Fruit fly (Drosophila melanogaster) whole organism, embryonic: Measurements from ENCODE around the gene GstD10.

Experiments used
- Atf6 ChIP-seq: fragments of 200-800 bp; sonication (Bioruptor generic); IDR thresholded peaks from 2 replicates; pipeline ENCODE4 v1.3.6; 2022; ENCODE audit warnings: missing biosample characterization, missing genetic modification characterization
- CG10274 ChIP-seq: fragments of 200-800 bp; sonication (Bioruptor generic); optimal IDR thresholded peaks from 3 replicates; lab custom pipeline; 2017; ENCODE audit warnings: missing biosample characterization, mild to moderate bottlenecking, missing genetic modification characterization
- CG10431 ChIP-seq: fragments of 200-800 bp; sonication (Bioruptor generic); optimal IDR thresholded peaks from 3 replicates; lab custom pipeline; 2018; ENCODE audit warnings: missing biosample characterization, mild to moderate bottlenecking, missing genetic modification characterization
- CG10565 ChIP-seq: fragments of 200-800 bp; sonication (Bioruptor generic); optimal IDR thresholded peaks from 3 replicates; lab custom pipeline; 2016; ENCODE audit warnings: missing biosample characterization, mild to moderate bottlenecking, missing genetic modification characterization
- CG10654 ChIP-seq: fragments of 200-800 bp; sonication (Bioruptor generic); optimal IDR thresholded peaks from 2 replicates; lab custom pipeline; 2016; ENCODE audit warnings: missing biosample characterization, missing genetic modification characterization
- CG12744 ChIP-seq: fragments of 200-800 bp; sonication (Bioruptor generic); optimal IDR thresholded peaks from 2 replicates; lab custom pipeline; 2016; ENCODE audit warnings: missing biosample characterization, missing genetic modification characterization
- CG15073 ChIP-seq: fragments of 200-800 bp; sonication (Bioruptor generic); optimal IDR thresholded peaks from 2 replicates; lab custom pipeline; 2016; ENCODE audit warnings: missing biosample characterization, missing genetic modification characterization
- CG15479 ChIP-seq: fragments of 200-800 bp; sonication (Bioruptor generic); optimal IDR thresholded peaks from 3 replicates; lab custom pipeline; 2019; ENCODE audit warnings: missing biosample characterization, mild to moderate bottlenecking, missing genetic modification characterization, moderate library complexity
- CG15514 ChIP-seq: fragments of 200-800 bp; sonication (Bioruptor generic); optimal IDR thresholded peaks from 3 replicates; lab custom pipeline; 2017; ENCODE audit warnings: missing biosample characterization, missing genetic modification characterization, mild to moderate bottlenecking, moderate library complexity, missing genetic modification reagents
- CG18262 ChIP-seq: fragments of 200-800 bp; optimal IDR thresholded peaks from 3 replicates; lab custom pipeline; 2019; ENCODE audit warnings: missing biosample characterization, mild to moderate bottlenecking, missing genetic modification characterization, moderate library complexity
- CG3163 ChIP-seq: fragments of 200-800 bp; sonication (Bioruptor generic); optimal IDR thresholded peaks from 3 replicates; lab custom pipeline; 2016; ENCODE audit warnings: missing biosample characterization, missing genetic modification characterization
- CG3281 ChIP-seq: fragments of 200-800 bp; sonication (Bioruptor generic); optimal IDR thresholded peaks from 3 replicates; lab custom pipeline; 2017; ENCODE audit warnings: missing biosample characterization, mild to moderate bottlenecking, missing genetic modification characterization
- CG33557 ChIP-seq: fragments of 200-800 bp; sonication (Bioruptor generic); optimal IDR thresholded peaks from 2 replicates; lab custom pipeline; 2019; ENCODE audit warnings: missing biosample characterization, mild to moderate bottlenecking, missing genetic modification characterization, moderate library complexity
- CG4360 ChIP-seq: fragments of 200-800 bp; sonication (Bioruptor generic); IDR thresholded peaks from 2 replicates; pipeline ENCODE4 v1.3.6; 2022; ENCODE audit warnings: missing biosample characterization, missing genetic modification characterization
- CG5245 ChIP-seq: fragments of 200-800 bp; sonication (Bioruptor generic); optimal IDR thresholded peaks from 3 replicates; lab custom pipeline; 2016; ENCODE audit warnings: missing biosample characterization, missing genetic modification characterization
- CG6813 ChIP-seq: fragments of 200-800 bp; sonication (Bioruptor generic); optimal IDR thresholded peaks from 2 replicates; lab custom pipeline; 2017; ENCODE audit warnings: missing biosample characterization, missing genetic modification characterization, mild to moderate bottlenecking, moderate library complexity, missing genetic modification reagents
- CG8765 ChIP-seq: fragments of 200-800 bp; sonication (Bioruptor generic); IDR thresholded peaks from 2 replicates; pipeline ENCODE4 v1.3.6; 2022; ENCODE audit warnings: missing biosample characterization, missing genetic modification characterization
- CG8924 ChIP-seq: fragments of 200-800 bp; optimal IDR thresholded peaks from 3 replicates; lab custom pipeline; 2019; ENCODE audit warnings: missing biosample characterization, mild to moderate bottlenecking, missing genetic modification characterization, moderate library complexity
- CG8944 ChIP-seq: fragments of 200-800 bp; sonication (Bioruptor generic); optimal IDR thresholded peaks from 3 replicates; lab custom pipeline; 2016; ENCODE audit warnings: missing biosample characterization, missing genetic modification characterization
- CG9609 ChIP-seq: fragments of 200-800 bp; sonication (Bioruptor generic); optimal IDR thresholded peaks from 3 replicates; lab custom pipeline; 2016; ENCODE audit warnings: missing biosample characterization, missing genetic modification characterization
- Dbx ChIP-seq: fragments of 200-800 bp; sonication (Bioruptor generic); IDR thresholded peaks from 3 replicates; pipeline ENCODE4 v1.3.6; 2022; ENCODE audit warnings: missing biosample characterization, missing genetic modification characterization
- Dll ChIP-seq: fragments of 200-800 bp; sonication (Bioruptor generic); IDR thresholded peaks from 4 replicates; pipeline ENCODE4 v1.3.6; 2022; ENCODE audit warnings: missing biosample characterization, missing genetic modification characterization; ENCODE audit not compliant: partially characterized antibody
- H2.0 ChIP-seq: fragments of 200-800 bp; sonication (Bioruptor generic); IDR thresholded peaks from 2 replicates; pipeline ENCODE4 v1.3.6; 2022; ENCODE audit warnings: missing biosample characterization, missing genetic modification characterization
- HHEX ChIP-seq: fragments of 200-800 bp; sonication (Bioruptor generic); optimal IDR thresholded peaks from 3 replicates; lab custom pipeline; 2017; ENCODE audit warnings: missing biosample characterization, mild to moderate bottlenecking, missing genetic modification characterization, missing genetic modification reagents
- Hr51 ChIP-seq, 2 experiments: fragments of 200-800 bp; sonication (Bioruptor generic); optimal IDR thresholded peaks; 2 replicates in 1 of 2; 3 replicates in 1 of 2; lab custom pipeline; 2016 to 2018; ENCODE audit warnings: missing biosample characterization in 2 of 2, missing genetic modification characterization in 2 of 2, mild to moderate bottlenecking in 1 of 2, moderate library complexity in 1 of 2
- MTF-1 ChIP-seq: fragments of 200-800 bp; sonication (Bioruptor generic); optimal IDR thresholded peaks from 2 replicates; lab custom pipeline; 2018; ENCODE audit warnings: missing biosample characterization, mild to moderate bottlenecking, missing genetic modification characterization, borderline replicate concordance
- NC2α ChIP-seq: fragments of 200-800 bp; sonication (Bioruptor generic); optimal IDR thresholded peaks from 2 replicates; lab custom pipeline; 2016; ENCODE audit warnings: missing biosample characterization, missing genetic modification characterization
- Nf-YA ChIP-seq: fragments of 200-800 bp; sonication (Bioruptor generic); IDR thresholded peaks from 2 replicates; pipeline ENCODE4 v1.3.6; 2022; ENCODE audit warnings: missing biosample characterization, missing genetic modification characterization
- PHDP ChIP-seq: fragments of 200-800 bp; sonication (Bioruptor generic); optimal IDR thresholded peaks from 3 replicates; lab custom pipeline; 2018; ENCODE audit warnings: missing biosample characterization, mild to moderate bottlenecking, missing genetic modification characterization, moderate library complexity
- Six4 ChIP-seq: fragments of 200-800 bp; sonication (Bioruptor generic); optimal IDR thresholded peaks from 2 replicates; lab custom pipeline; 2016; ENCODE audit warnings: missing biosample characterization, missing genetic modification characterization
- Sry-β ChIP-seq: fragments of 200-800 bp; sonication (Bioruptor generic); optimal IDR thresholded peaks from 2 replicates; lab custom pipeline; 2018; ENCODE audit warnings: missing biosample characterization, mild to moderate bottlenecking, missing genetic modification characterization, moderate library complexity
- Vsx1 ChIP-seq: fragments of 200-800 bp; sonication (Bioruptor generic); optimal IDR thresholded peaks from 2 replicates; lab custom pipeline; 2017; ENCODE audit warnings: missing biosample characterization, mild to moderate bottlenecking, missing genetic modification characterization, missing genetic modification reagents
- dm ChIP-seq: fragments of 200-800 bp; sonication (Bioruptor generic); optimal IDR thresholded peaks from 3 replicates; lab custom pipeline; 2016; ENCODE audit warnings: missing biosample characterization, missing genetic modification characterization
- fd102C ChIP-seq: fragments of 200-800 bp; sonication (Bioruptor generic); optimal IDR thresholded peaks from 2 replicates; lab custom pipeline; 2018; ENCODE audit warnings: missing biosample characterization, mild to moderate bottlenecking, missing genetic modification characterization, moderate library complexity
- fru ChIP-seq: fragments of >200 bp; optimal IDR thresholded peaks from 2 replicates; lab custom pipeline; 2017
- gcm ChIP-seq: fragments of 200-800 bp; sonication (Bioruptor generic); optimal IDR thresholded peaks from 2 replicates; lab custom pipeline; 2019; ENCODE audit warnings: missing biosample characterization, mild to moderate bottlenecking, missing genetic modification characterization, moderate library complexity
- h ChIP-seq: fragments of >200 bp; optimal IDR thresholded peaks from 2 replicates; lab custom pipeline; 2017
- hbn ChIP-seq: fragments of 200-800 bp; sonication (Bioruptor generic); IDR thresholded peaks from 2 replicates; pipeline ENCODE4 v1.3.6; 2022; ENCODE audit warnings: missing biosample characterization, missing genetic modification characterization; ENCODE audit not compliant: partially characterized antibody
- kah ChIP-seq: fragments of 200-800 bp; sonication (Bioruptor generic); optimal IDR thresholded peaks from 2 replicates; lab custom pipeline; 2018; ENCODE audit warnings: missing biosample characterization, mild to moderate bottlenecking, missing genetic modification characterization
- lilli ChIP-seq: fragments of 200-800 bp; sonication (Bioruptor generic); optimal IDR thresholded peaks from 3 replicates; lab custom pipeline; 2016; ENCODE audit warnings: missing biosample characterization, missing genetic modification characterization
- lmd ChIP-seq: fragments of 200-800 bp; sonication (Bioruptor generic); IDR thresholded peaks from 2 replicates; pipeline ENCODE4 v1.3.6; 2022; ENCODE audit warnings: missing biosample characterization, missing genetic modification characterization
- phol ChIP-seq: fragments of 200-800 bp; sonication (Bioruptor generic); optimal IDR thresholded peaks from 3 replicates; lab custom pipeline; 2018; ENCODE audit warnings: missing biosample characterization, mild to moderate bottlenecking, missing genetic modification characterization, moderate library complexity
- salm ChIP-seq: fragments of 200-800 bp; sonication (Bioruptor generic); optimal IDR thresholded peaks from 2 replicates; lab custom pipeline; 2018; ENCODE audit warnings: missing biosample characterization, mild to moderate bottlenecking, missing genetic modification characterization
- sc ChIP-seq, 3 experiments: fragments of >200 bp in 2 of 3; fragments of 200-800 bp in 1 of 3; sonication (Bioruptor generic) in 1 of 3; optimal IDR thresholded peaks; 2 replicates in 2 of 3; 3 replicates in 1 of 3; lab custom pipeline; 2017; ENCODE audit warnings: mild to moderate bottlenecking in 1 of 3, missing biosample characterization in 1 of 3, missing genetic modification characterization in 1 of 3, missing genetic modification reagents in 1 of 3
- sens-2 ChIP-seq: fragments of 200-800 bp; sonication (Bioruptor generic); IDR thresholded peaks from 2 replicates; pipeline ENCODE4 v1.3.6; 2022; ENCODE audit warnings: missing biosample characterization, missing genetic modification characterization
- twi ChIP-seq: fragments of 200-800 bp; optimal IDR thresholded peaks from 2 replicates; lab custom pipeline; 2019; ENCODE audit warnings: missing biosample characterization, mild to moderate bottlenecking, missing genetic modification characterization, moderate library complexity
- vvl ChIP-seq: fragments of 200-800 bp; sonication (Bioruptor generic); IDR thresholded peaks from 2 replicates; pipeline ENCODE4 v1.3.6; 2022; ENCODE audit warnings: missing biosample characterization, missing genetic modification characterization
- zf30C ChIP-seq: fragments of 200-800 bp; sonication (Bioruptor generic); optimal IDR thresholded peaks from 3 replicates; lab custom pipeline; 2018; ENCODE audit warnings: missing biosample characterization, mild to moderate bottlenecking, missing genetic modification characterization

The GstD10 gene

DNA sequence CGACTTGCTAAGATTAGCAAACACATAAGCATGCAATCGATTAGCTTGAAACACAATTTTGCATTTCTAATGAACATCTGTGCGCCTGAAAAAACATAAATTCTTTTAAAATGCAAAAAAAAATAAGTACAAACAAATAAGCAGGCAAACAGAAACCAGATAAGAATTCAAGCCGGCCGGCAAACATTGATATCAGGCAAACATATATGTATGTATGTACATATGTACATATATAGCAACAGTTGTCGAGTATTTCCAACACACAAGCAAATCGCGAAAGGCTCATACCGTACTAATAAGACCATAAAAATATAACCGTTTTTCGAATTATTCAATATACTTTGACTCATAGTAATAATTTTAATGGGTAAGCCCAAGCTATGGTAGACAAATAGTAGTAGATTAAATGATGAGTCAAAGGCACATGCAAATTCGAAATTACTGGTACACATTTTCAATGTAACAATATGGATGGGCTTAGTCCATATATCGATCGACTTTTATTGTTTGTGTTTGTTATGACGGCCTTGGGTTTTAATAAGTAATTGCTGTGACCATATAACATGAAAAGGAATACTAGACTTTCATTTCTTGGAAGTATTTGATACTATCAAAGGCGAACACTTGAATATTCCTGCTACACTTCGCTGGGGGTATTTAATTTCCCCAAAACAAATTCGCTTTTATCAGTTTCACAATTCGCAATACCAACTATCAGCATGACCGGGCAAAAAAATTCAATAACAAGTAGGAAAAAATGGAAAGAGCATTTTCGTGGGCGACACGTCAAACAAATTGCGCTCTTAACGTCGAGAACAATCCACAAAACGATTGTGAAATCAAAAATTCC lies 4.5 kb upstream of the GstD10 start (continued):
- no peak for TF ChIP-seq CG10431 (GFP tag; lab: Kevin White, UChicago)
- TF ChIP-seq CG5245 (GFP tag; lab: Kevin White, UChicago): no peak
- peak; percentile 62 for TF ChIP-seq MTF-1
- TF ChIP-seq sens-2 (GFP tag; lab: Robert Waterston, UW): no peak
- TF ChIP-seq CG12744 (GFP tag; lab: Kevin White, UChicago): no peak
- no peak for TF ChIP-seq zf30C (GFP tag; lab: Kevin White, UChicago)
- TF ChIP-seq dm (GFP tag; lab: Kevin White, UChicago): no peak
- TF ChIP-seq H2.0: no peak
- TF ChIP-seq CG18262 (tag; lab: Kevin White, UChicago): no peak
- no peak for TF ChIP-seq CG15073
- no peak for TF ChIP-seq vvl (GFP tag; lab: Robert Waterston, UW)
- peak; percentile 2 for TF ChIP-seq CG3281 (GFP tag; lab: Kevin White, UChicago)
- no peak for TF ChIP-seq twi (tag; lab: Kevin White, UChicago)
- TF ChIP-seq PHDP: no peak
- no peak for TF ChIP-seq sc (optimal IDR thresholded peaks at IDR 0.05; lab: Kevin White, UChicago)
- TF ChIP-seq sc (GFP tag; optimal IDR thresholded peaks at IDR 0.05; lab: Kevin White, UChicago): no peak
- TF ChIP-seq Hr51 (GFP tag; optimal IDR thresholded peaks at IDR 0.05; lab: Kevin White, UChicago): no peak
- TF ChIP-seq CG10654: no peak
- TF ChIP-seq CG8765 (GFP tag; lab: Robert Waterston, UW): no peak
- no peak for TF ChIP-seq Sry-β
- TF ChIP-seq CG4360 (GFP tag; lab: Robert Waterston, UW): no peak
- peak; percentile 47 for TF ChIP-seq CG6813 (GFP tag; lab: Kevin White, UChicago)
- TF ChIP-seq salm (tag; lab: Kevin White, UChicago): no peak
- TF ChIP-seq gcm: no peak
- no peak for TF ChIP-seq CG10274 (GFP tag; lab: Kevin White, UChicago)
- TF ChIP-seq CG15514 (GFP tag; lab: Kevin White, UChicago): no peak

DNA sequence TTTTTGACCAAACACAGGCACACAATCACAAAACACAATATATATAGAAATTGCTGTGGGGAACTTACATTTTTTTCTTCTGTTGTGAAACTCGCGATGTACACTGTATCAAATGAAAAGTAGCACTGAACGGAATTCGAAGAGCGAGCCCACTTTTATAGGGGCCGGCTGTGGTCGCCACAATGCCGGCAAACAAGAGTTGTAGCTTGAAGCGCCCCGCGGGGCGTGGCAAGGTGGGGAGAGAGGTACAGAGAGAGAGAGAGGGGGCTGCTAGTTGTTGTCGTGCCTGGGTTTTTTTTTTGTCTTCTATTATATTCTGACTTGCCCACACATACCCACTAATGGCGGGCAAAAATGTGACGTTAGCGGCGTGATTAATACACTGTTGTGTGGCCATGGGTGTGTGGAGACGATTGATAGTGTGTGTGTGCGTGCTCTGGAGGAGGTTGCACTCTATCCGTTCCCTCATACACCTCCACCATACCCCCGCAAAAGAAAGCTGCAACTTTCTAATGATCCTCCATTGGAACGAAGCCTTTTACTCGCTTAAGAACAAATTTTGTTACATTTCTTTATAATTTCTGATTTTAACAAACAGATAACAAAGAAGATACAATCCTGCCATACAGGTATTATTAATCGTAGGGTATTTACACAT lies 3.7 kb upstream of the GstD10 start, which contains the start of gene GstD1:
Gene GstD1, minus strand, starts transcription at position 134 of the 658 bp plus-strand sequence.
- TF ChIP-seq Vsx1 (no peak), NC2α (GFP tag; lab: Kevin White, UChicago) (peak; percentile 50), CG33557 (no peak), CG8924 (tag; lab: Kevin White, UChicago) (peak; percentile 46), phol (tag; lab: Kevin White, UChicago) (peak; percentile 28), CG15479 (GFP tag; lab: Kevin White, UChicago) (no peak), Atf6 (GFP tag; lab: Robert Waterston, UW) (peak; percentile 43; the same call in 1 of the 2 replicates), fd102C (no peak), kah (GFP tag; lab: Kevin White, UChicago) (no peak), hbn (GFP tag; lab: Robert Waterston, UW) (no peak), CG3163 (GFP tag; lab: Kevin White, UChicago) (peak; percentile 95), Nf-YA (GFP tag; lab: Robert Waterston, UW) (no peak), CG8944 (peak; percentile 23), fru (lab: Kevin White, UChicago) (no peak), Dll (peak; percentile 54; the same call in 1 of the 4 replicates), h (no peak), CG9609 (no peak), HHEX (GFP tag; lab: Kevin White, UChicago) (peak; percentile 47), lilli (peak; percentile 31), Dbx (GFP tag; lab: Robert Waterston, UW) (peak; percentile 69; the same call in 2 of the 3 replicates), lmd (GFP tag; lab: Robert Waterston, UW) (peak; percentile 47), Six4 (GFP tag; lab: Kevin White, UChicago) (peak; percentile 33), CG10565 (GFP tag; lab: Kevin White, UChicago) (no peak)
